Fruit fly (Drosophila melanogaster) whole organism, embryonic: ENCODE results near the gene CG4950.

Experiments
- BEAF-32 ChIP-seq: fragments of 200-800 bp; sonication (Bioruptor generic); optimal IDR thresholded peaks from 3 replicates; lab custom pipeline; 2017; ENCODE audit warnings: missing biosample characterization, missing genetic modification characterization, mild to moderate bottlenecking, moderate library complexity, missing genetic modification reagents
- CG10565 ChIP-seq: fragments of 200-800 bp; sonication (Bioruptor generic); optimal IDR thresholded peaks from 3 replicates; lab custom pipeline; 2016; ENCODE audit warnings: missing biosample characterization, mild to moderate bottlenecking, missing genetic modification characterization
- CG11560 ChIP-seq: fragments of 200-800 bp; sonication (Bioruptor generic); IDR thresholded peaks from 3 replicates; pipeline ENCODE4 v1.3.6; 2022; ENCODE audit warnings: missing biosample characterization, missing genetic modification characterization
- CG13287 ChIP-seq: fragments of 200-800 bp; sonication (Bioruptor generic); IDR thresholded peaks from 2 replicates; pipeline ENCODE4 v1.3.6; 2022; ENCODE audit warnings: missing biosample characterization, missing genetic modification characterization; ENCODE audit not compliant: partially characterized antibody
- CG15011 ChIP-seq: fragments of 200-800 bp; sonication (Bioruptor generic); optimal IDR thresholded peaks from 3 replicates; lab custom pipeline; 2018; ENCODE audit warnings: missing biosample characterization, mild to moderate bottlenecking, missing genetic modification characterization
- CG15514 ChIP-seq: fragments of 200-800 bp; sonication (Bioruptor generic); optimal IDR thresholded peaks from 3 replicates; lab custom pipeline; 2017; ENCODE audit warnings: missing biosample characterization, missing genetic modification characterization, mild to moderate bottlenecking, moderate library complexity, missing genetic modification reagents
- CG17186 ChIP-seq: fragments of 200-800 bp; sonication (Bioruptor generic); optimal IDR thresholded peaks from 3 replicates; lab custom pipeline; 2017; ENCODE audit warnings: missing biosample characterization, missing genetic modification reagents, missing genetic modification characterization
- CG17568 ChIP-seq: fragments of 200-800 bp; sonication (Bioruptor generic); optimal IDR thresholded peaks from 2 replicates; lab custom pipeline; 2018; ENCODE audit warnings: missing biosample characterization, mild to moderate bottlenecking, missing genetic modification characterization, moderate library complexity
- CG3281 ChIP-seq: fragments of 200-800 bp; sonication (Bioruptor generic); optimal IDR thresholded peaks from 3 replicates; lab custom pipeline; 2017; ENCODE audit warnings: missing biosample characterization, mild to moderate bottlenecking, missing genetic modification characterization
- CG34376 ChIP-seq: fragments of 200-800 bp; sonication (Bioruptor generic); optimal IDR thresholded peaks from 2 replicates; lab custom pipeline; 2018; ENCODE audit warnings: missing biosample characterization, mild to moderate bottlenecking, missing genetic modification characterization
- CG34422 ChIP-seq: fragments of 200-800 bp; sonication (Bioruptor generic); IDR thresholded peaks from 3 replicates; pipeline ENCODE4 v1.3.6; 2022; ENCODE audit warnings: missing biosample characterization, missing genetic modification characterization
- CG3995 ChIP-seq: fragments of 200-800 bp; sonication (Bioruptor generic); optimal IDR thresholded peaks from 3 replicates; lab custom pipeline; 2016; ENCODE audit warnings: missing biosample characterization, missing genetic modification characterization
- CG4282 ChIP-seq: fragments of 200-800 bp; sonication (Bioruptor generic); optimal IDR thresholded peaks from 2 replicates; lab custom pipeline; 2016; ENCODE audit warnings: missing biosample characterization, missing genetic modification characterization
- Dll ChIP-seq: fragments of 200-800 bp; sonication (Bioruptor generic); IDR thresholded peaks from 4 replicates; pipeline ENCODE4 v1.3.6; 2022; ENCODE audit warnings: missing biosample characterization, missing genetic modification characterization; ENCODE audit not compliant: partially characterized antibody
- Doc3 ChIP-seq: fragments of 200-800 bp; sonication (Bioruptor generic); IDR thresholded peaks from 3 replicates; pipeline ENCODE4 v1.3.6; 2022; ENCODE audit warnings: missing biosample characterization, missing genetic modification characterization; ENCODE audit not compliant: partially characterized antibody
- Dp ChIP-seq: fragments of 200-800 bp; sonication (Bioruptor generic); optimal IDR thresholded peaks from 2 replicates; lab custom pipeline; 2018; ENCODE audit warnings: missing biosample characterization, mild to moderate bottlenecking, missing genetic modification characterization, moderate library complexity
- Dref ChIP-seq: fragments of 200-800 bp; sonication (Bioruptor generic); IDR thresholded peaks from 2 replicates; pipeline ENCODE4 v1.3.6; 2022; ENCODE audit warnings: missing biosample characterization, missing genetic modification characterization
- E2f2 ChIP-seq: fragments of 200-800 bp; sonication (Bioruptor generic); IDR thresholded peaks from 2 replicates; pipeline ENCODE4 v1.3.6; 2022; ENCODE audit warnings: missing biosample characterization, missing genetic modification characterization
- Ets65A ChIP-seq: fragments of 200-800 bp; sonication (Bioruptor generic); peaks from one replicate; lab custom pipeline; 2016; ENCODE audit warnings: missing biosample characterization, missing genetic modification characterization
- Ets97D ChIP-seq: fragments of 200-800 bp; sonication (Bioruptor generic); optimal IDR thresholded peaks from 3 replicates; lab custom pipeline; 2016; ENCODE audit warnings: missing biosample characterization, missing genetic modification characterization
- Gsc ChIP-seq: fragments of 200-800 bp; sonication (Bioruptor generic); IDR thresholded peaks from 2 replicates; pipeline ENCODE4 v1.3.6; 2022; ENCODE audit warnings: missing biosample characterization, missing genetic modification characterization
- MBD-R2 ChIP-seq: fragments of 200-800 bp; sonication (Bioruptor generic); IDR thresholded peaks from 2 replicates; pipeline ENCODE4 v1.3.6; 2022; ENCODE audit warnings: missing biosample characterization, missing genetic modification characterization
- Mad ChIP-seq: fragments of 200-800 bp; sonication (Bioruptor generic); optimal IDR thresholded peaks from 2 replicates; lab custom pipeline; 2016; ENCODE audit warnings: missing biosample characterization, missing genetic modification characterization
- Med ChIP-seq: fragments of 200-800 bp; sonication (Bioruptor generic); peaks from one replicate; lab custom pipeline; 2016; ENCODE audit warnings: missing biosample characterization, missing genetic modification characterization, mild to moderate bottlenecking, inconsistent platforms, moderate library complexity
- Mes4 ChIP-seq: fragments of 200-800 bp; sonication (Bioruptor generic); optimal IDR thresholded peaks from 2 replicates; lab custom pipeline; 2016; ENCODE audit warnings: missing biosample characterization, missing genetic modification characterization
- Opbp ChIP-seq: fragments of 200-800 bp; sonication (Bioruptor generic); IDR thresholded peaks from 3 replicates; pipeline ENCODE4 v1.3.6; 2022; ENCODE audit warnings: missing biosample characterization, missing genetic modification characterization; ENCODE audit not compliant: partially characterized antibody
- Pdp1 ChIP-seq, 2 experiments: fragments of 200-800 bp; sonication (Bioruptor generic); optimal IDR thresholded peaks; 3 replicates each; lab custom pipeline; 2016; ENCODE audit warnings: missing biosample characterization in 2 of 2, missing genetic modification characterization in 2 of 2, mild to moderate bottlenecking in 1 of 2, moderate library complexity in 1 of 2
- Spps ChIP-seq: fragments of 200-800 bp; sonication (Bioruptor generic); optimal IDR thresholded peaks from 2 replicates; lab custom pipeline; 2018; ENCODE audit warnings: missing biosample characterization, mild to moderate bottlenecking, missing genetic modification characterization
- crp ChIP-seq, 2 experiments: fragments of 200-800 bp; sonication (Bioruptor generic); optimal IDR thresholded peaks; 2 replicates in 1 of 2; 3 replicates in 1 of 2; lab custom pipeline; 2017; ENCODE audit warnings: missing biosample characterization in 2 of 2, missing genetic modification characterization in 2 of 2, mild to moderate bottlenecking in 1 of 2, moderate library complexity in 1 of 2
- exex ChIP-seq: fragments of 200-800 bp; sonication (Bioruptor generic); optimal IDR thresholded peaks from 4 replicates; lab custom pipeline; 2018; ENCODE audit warnings: missing biosample characterization, mild to moderate bottlenecking, missing genetic modification characterization, moderate library complexity
- ind ChIP-seq: fragments of 200-800 bp; sonication (Bioruptor generic); optimal IDR thresholded peaks from 3 replicates; lab custom pipeline; 2016; ENCODE audit warnings: missing biosample characterization, missing genetic modification characterization
- lbe ChIP-seq: fragments of 200-800 bp; sonication (Bioruptor generic); optimal IDR thresholded peaks from 2 replicates; lab custom pipeline; 2016; ENCODE audit warnings: missing biosample characterization, mild to moderate bottlenecking, missing genetic modification characterization
- nau ChIP-seq: fragments of 200-800 bp; sonication (Bioruptor generic); optimal IDR thresholded peaks from 3 replicates; lab custom pipeline; 2017; ENCODE audit warnings: missing biosample characterization, mild to moderate bottlenecking, missing genetic modification characterization, missing genetic modification reagents
- nom ChIP-seq: fragments of 200-800 bp; sonication (Bioruptor generic); optimal IDR thresholded peaks from 2 replicates; lab custom pipeline; 2017; ENCODE audit warnings: missing biosample characterization, missing genetic modification characterization, mild to moderate bottlenecking, moderate library complexity, missing genetic modification reagents
- pfk ChIP-seq: fragments of 200-800 bp; sonication (Bioruptor generic); optimal IDR thresholded peaks from 2 replicates; lab custom pipeline; 2018; ENCODE audit warnings: missing biosample characterization, mild to moderate bottlenecking, missing genetic modification characterization, moderate library complexity
- pzg ChIP-seq: fragments of 200-800 bp; sonication (Bioruptor generic); optimal IDR thresholded peaks from 3 replicates; lab custom pipeline; 2018; ENCODE audit warnings: missing biosample characterization, mild to moderate bottlenecking, missing genetic modification characterization, moderate library complexity
- ranshi ChIP-seq: fragments of 200-800 bp; sonication (Bioruptor generic); IDR thresholded peaks from 2 replicates; pipeline ENCODE4 v1.3.6; 2022; ENCODE audit warnings: missing biosample characterization, missing genetic modification characterization
- sima ChIP-seq: fragments of 200-800 bp; sonication (Bioruptor generic); optimal IDR thresholded peaks from 2 replicates; lab custom pipeline; 2016; ENCODE audit warnings: missing biosample characterization, missing genetic modification characterization
- stwl ChIP-seq: fragments of 200-800 bp; sonication (Bioruptor generic); optimal IDR thresholded peaks from 3 replicates; lab custom pipeline; 2018; ENCODE audit warnings: missing biosample characterization, mild to moderate bottlenecking, missing genetic modification characterization, moderate library complexity
- sug ChIP-seq: fragments of 200-800 bp; optimal IDR thresholded peaks from 2 replicates; lab custom pipeline; 2019; ENCODE audit warnings: missing biosample characterization, mild to moderate bottlenecking, missing genetic modification characterization, moderate library complexity
- tap ChIP-seq: fragments of 200-800 bp; optimal IDR thresholded peaks from 3 replicates; lab custom pipeline; 2019; ENCODE audit warnings: missing biosample characterization, mild to moderate bottlenecking, missing genetic modification characterization, moderate library complexity
- unc-4 ChIP-seq: fragments of 200-800 bp; sonication (Bioruptor generic); IDR thresholded peaks from 2 replicates; pipeline ENCODE4 v1.3.6; 2022; ENCODE audit warnings: missing biosample characterization, missing genetic modification characterization; ENCODE audit not compliant: partially characterized antibody
- vvl ChIP-seq: fragments of 200-800 bp; sonication (Bioruptor generic); IDR thresholded peaks from 2 replicates; pipeline ENCODE4 v1.3.6; 2022; ENCODE audit warnings: missing biosample characterization, missing genetic modification characterization

The CG4950 gene

dm6 chr3L:16241296-16241695, 26.7 kb downstream of the CG4950 start:
- TF ChIP-seq Gsc (GFP tag; lab: Robert Waterston, UW) (no peak), Spps (tag; lab: Kevin White, UChicago) (no peak), ind (GFP tag; lab: Kevin White, UChicago) (no peak), Ets65A (GFP tag; lab: Kevin White, UChicago) (peak; percentile 88)
- TF ChIP-seq, all 482 proteins: peak for 1

- TF ChIP-seq sug (tag; lab: Kevin White, UChicago) (peak; percentile 53), Dref (GFP tag; lab: Robert Waterston, UW) (peak; percentile 50), crp (GFP tag; optimal IDR thresholded peaks at IDR 0.05; lab: Kevin White, UChicago) (peak in 1 of 2 experiments; percentile 57), lbe (GFP tag; lab: Kevin White, UChicago) (peak; percentile 16), Med (GFP tag; lab: Kevin White, UChicago) (peak; percentile 48), exex (peak; percentile 48), ranshi (no peak), pfk (GFP tag; lab: Kevin White, UChicago) (no peak), CG13287 (peak; percentile 26; the same call in 1 of the 2 replicates), pzg (GFP tag; lab: Kevin White, UChicago) (peak; percentile 6), CG10565 (GFP tag; lab: Kevin White, UChicago) (no peak), Dll (GFP tag; lab: Robert Waterston, UW) (0 out of 4 replicates have a peak, but pooled peaks have one; percentile 12), MBD-R2 (0 out of 2 replicates have a peak, but pooled peaks have one; percentile 19), CG34422 (0 out of 3 replicates have a peak, but pooled peaks have one; percentile 26), CG34376 (GFP tag; lab: Kevin White, UChicago) (peak; percentile 17), CG15011 (GFP tag; lab: Kevin White, UChicago) (no peak), CG17186 (GFP tag; lab: Kevin White, UChicago) (no peak)
Measured at dm6 chr3L:16233850-16234494, 34.0 kb downstream of the CG4950 start.

- no peak for TF ChIP-seq Mes4 (GFP tag; lab: Kevin White, UChicago)
- no peak for TF ChIP-seq tap (tag; lab: Kevin White, UChicago)
- TF ChIP-seq pzg (GFP tag; lab: Kevin White, UChicago): peak; percentile 12
- peak; percentile 65 for TF ChIP-seq MBD-R2
- peak; percentile 22 for TF ChIP-seq exex
- peak in 1 of 2 experiments; percentile 88 for TF ChIP-seq Pdp1 (GFP tag; optimal IDR thresholded peaks at IDR 0.05; lab: Kevin White, UChicago)
- TF ChIP-seq Dp (GFP tag; lab: Kevin White, UChicago): peak; percentile 30
- peak; percentile 24 for TF ChIP-seq BEAF-32
- TF ChIP-seq CG13287: peak; percentile 13; the same call in 1 of the 2 replicates
- TF ChIP-seq stwl (tag; lab: Kevin White, UChicago): peak; percentile 33
- TF ChIP-seq sima (GFP tag; lab: Kevin White, UChicago): no peak
- peak; percentile 20 to 85 for TF ChIP-seq crp (GFP tag; optimal IDR thresholded peaks at IDR 0.05; lab: Kevin White, UChicago)
- 0 out of 2 replicates have a peak, but pooled peaks have one; percentile 11 for TF ChIP-seq unc-4
- TF ChIP-seq E2f2 (GFP tag; lab: Robert Waterston, UW): peak; percentile 29; the same call in 1 of the 2 replicates
- TF ChIP-seq, all 482 proteins: peak for 11
Measured at dm6 chr3L:16232924-16233323, 35.0 kb downstream of the CG4950 start, which contains the start of gene Hsc20. TSS of gene Hsc20 (plus strand) at chr3L:16233127.

- TF ChIP-seq CG3995 (GFP tag; lab: Kevin White, UChicago) (peak; percentile 69), CG11560 (peak; percentile 90), vvl (GFP tag; lab: Robert Waterston, UW) (no peak), CG17568 (no peak), CG3281 (GFP tag; lab: Kevin White, UChicago) (peak; percentile 72), Mad (no peak), Doc3 (GFP tag; lab: Robert Waterston, UW) (no peak), nau (GFP tag; lab: Kevin White, UChicago) (no peak), CG4282 (no peak), Opbp (GFP tag; lab: Robert Waterston, UW) (peak; percentile 50; the same call in 1 of the 3 replicates), Ets97D (GFP tag; lab: Kevin White, UChicago) (peak; percentile 82), CG15514 (GFP tag; lab: Kevin White, UChicago) (peak; percentile 53), crp (GFP tag; optimal IDR thresholded peaks at IDR 0.05; lab: Kevin White, UChicago) (peak in 1 of 2 experiments; percentile 72), nom (peak; percentile 51)
Measured at dm6 chr3L:16231857-16232256, 36.1 kb downstream of the CG4950 start, which contains the start of the genes PDCD-5 and MED10. TSS of gene PDCD-5 (minus strand) at chr3L:16232038. TSS of gene MED10 (plus strand) at chr3L:16232084.
